Fruit fly (Drosophila melanogaster) whole organism, embryonic: ENCODE results near the gene PGRP-LA.

Source experiments
- Abd-B ChIP-seq: fragments of 200-800 bp; sonication (Bioruptor generic); optimal IDR thresholded peaks from 2 replicates; lab custom pipeline; 2018; ENCODE audit warnings: missing biosample characterization, mild to moderate bottlenecking, missing genetic modification characterization, moderate library complexity
- CG10565 ChIP-seq: fragments of 200-800 bp; sonication (Bioruptor generic); optimal IDR thresholded peaks from 3 replicates; lab custom pipeline; 2016; ENCODE audit warnings: missing biosample characterization, mild to moderate bottlenecking, missing genetic modification characterization
- CG10654 ChIP-seq: fragments of 200-800 bp; sonication (Bioruptor generic); optimal IDR thresholded peaks from 2 replicates; lab custom pipeline; 2016; ENCODE audit warnings: missing biosample characterization, missing genetic modification characterization
- CG11696 ChIP-seq: fragments of 200-800 bp; sonication (Bioruptor generic); IDR thresholded peaks from 2 replicates; pipeline ENCODE4 v1.3.6; 2022; ENCODE audit warnings: missing biosample characterization, missing genetic modification characterization
- CG12155 ChIP-seq: fragments of 200-800 bp; sonication (Bioruptor generic); optimal IDR thresholded peaks from 3 replicates; lab custom pipeline; 2016; ENCODE audit warnings: missing biosample characterization, missing genetic modification characterization
- CG12391 ChIP-seq: fragments of 200-800 bp; sonication (Bioruptor generic); optimal IDR thresholded peaks from 3 replicates; lab custom pipeline; 2018; ENCODE audit warnings: missing biosample characterization, mild to moderate bottlenecking, missing genetic modification characterization, moderate library complexity
- CG12942 ChIP-seq: fragments of 200-800 bp; sonication (Bioruptor generic); optimal IDR thresholded peaks from 3 replicates; lab custom pipeline; 2016; ENCODE audit warnings: missing biosample characterization, missing genetic modification characterization
- CG13123 ChIP-seq: fragments of 200-800 bp; sonication (Bioruptor generic); optimal IDR thresholded peaks from 2 replicates; lab custom pipeline; 2016; ENCODE audit warnings: missing biosample characterization, missing genetic modification characterization
- CG13624 ChIP-seq: fragments of 200-800 bp; sonication (Bioruptor generic); optimal IDR thresholded peaks from 2 replicates; lab custom pipeline; 2016; ENCODE audit warnings: missing biosample characterization, missing genetic modification characterization
- CG1529 ChIP-seq: fragments of 200-800 bp; sonication (Bioruptor generic); optimal IDR thresholded peaks from 3 replicates; lab custom pipeline; 2018; ENCODE audit warnings: missing biosample characterization, missing genetic modification characterization
- CG16863 ChIP-seq: fragments of 200-800 bp; sonication (Bioruptor generic); optimal IDR thresholded peaks from 3 replicates; lab custom pipeline; 2016; ENCODE audit warnings: missing biosample characterization, missing genetic modification characterization
- CG18764 ChIP-seq: fragments of 200-800 bp; sonication (Bioruptor generic); optimal IDR thresholded peaks from 3 replicates; lab custom pipeline; 2016; ENCODE audit warnings: missing biosample characterization, missing genetic modification characterization
- CG31441 ChIP-seq: fragments of 200-800 bp; sonication (Bioruptor generic); IDR thresholded peaks from 2 replicates; pipeline ENCODE4 v1.3.6; 2022; ENCODE audit warnings: missing biosample characterization, missing genetic modification characterization
- CG34376 ChIP-seq: fragments of 200-800 bp; sonication (Bioruptor generic); optimal IDR thresholded peaks from 2 replicates; lab custom pipeline; 2018; ENCODE audit warnings: missing biosample characterization, mild to moderate bottlenecking, missing genetic modification characterization
- CG4617 ChIP-seq: fragments of 200-800 bp; sonication (Bioruptor generic); optimal IDR thresholded peaks from 3 replicates; lab custom pipeline; 2016; ENCODE audit warnings: missing biosample characterization, missing genetic modification characterization, borderline replicate concordance
- CG5180 ChIP-seq: fragments of 200-800 bp; sonication (Bioruptor generic); optimal IDR thresholded peaks from 3 replicates; lab custom pipeline; 2017; ENCODE audit warnings: missing biosample characterization, missing genetic modification characterization, mild to moderate bottlenecking, moderate library complexity, missing genetic modification reagents
- CG6765 ChIP-seq: fragments of 200-800 bp; sonication (Bioruptor generic); optimal IDR thresholded peaks from 3 replicates; lab custom pipeline; 2017; ENCODE audit warnings: missing biosample characterization, mild to moderate bottlenecking, missing genetic modification characterization
- CG6791 ChIP-seq: fragments of 200-800 bp; sonication (Bioruptor generic); IDR thresholded peaks from 3 replicates; pipeline ENCODE4 v1.3.6; 2022; ENCODE audit warnings: missing biosample characterization, missing genetic modification characterization; ENCODE audit not compliant: partially characterized antibody
- CG7556 ChIP-seq: fragments of 200-800 bp; sonication (Bioruptor generic); optimal IDR thresholded peaks from 2 replicates; lab custom pipeline; 2017; ENCODE audit warnings: missing biosample characterization, mild to moderate bottlenecking, missing genetic modification characterization
- CG8478 ChIP-seq: fragments of >200 bp; optimal IDR thresholded peaks from 2 replicates; lab custom pipeline; 2018
- CG8924 ChIP-seq: fragments of 200-800 bp; optimal IDR thresholded peaks from 3 replicates; lab custom pipeline; 2019; ENCODE audit warnings: missing biosample characterization, mild to moderate bottlenecking, missing genetic modification characterization, moderate library complexity
- Doc2 ChIP-seq: fragments of 200-800 bp; sonication (Bioruptor generic); IDR thresholded peaks from 2 replicates; pipeline ENCODE4 v1.3.6; 2022; ENCODE audit warnings: missing biosample characterization, missing genetic modification characterization
- HLH3B ChIP-seq: fragments of 200-800 bp; sonication (Bioruptor generic); IDR thresholded peaks from 2 replicates; pipeline ENCODE4 v1.3.6; 2022; ENCODE audit warnings: missing biosample characterization, missing genetic modification characterization
- Hey ChIP-seq: fragments of 200-800 bp; sonication (Bioruptor generic); optimal IDR thresholded peaks from 3 replicates; lab custom pipeline; 2018; ENCODE audit warnings: missing biosample characterization, mild to moderate bottlenecking, missing genetic modification characterization
- Hmr ChIP-seq: fragments of 200-800 bp; sonication (Bioruptor generic); optimal IDR thresholded peaks from 3 replicates; lab custom pipeline; 2017; ENCODE audit warnings: mild to moderate bottlenecking, missing biosample characterization, missing genetic modification reagents, missing genetic modification characterization
- Lpt ChIP-seq: fragments of >200 bp; optimal IDR thresholded peaks from 2 replicates; lab custom pipeline; 2018; ENCODE audit warnings: missing biosample characterization, missing genetic modification characterization
- Nf-YC ChIP-seq: fragments of 200-800 bp; optimal IDR thresholded peaks from 3 replicates; lab custom pipeline; 2019; ENCODE audit warnings: missing biosample characterization, mild to moderate bottlenecking, missing genetic modification characterization, moderate library complexity
- Oaz ChIP-seq: fragments of 200-800 bp; sonication (Bioruptor generic); IDR thresholded peaks from 2 replicates; pipeline ENCODE4 v1.3.6; 2022; ENCODE audit warnings: missing biosample characterization, missing genetic modification characterization
- Ssrp ChIP-seq: fragments of 200-800 bp; sonication (Bioruptor generic); optimal IDR thresholded peaks from 2 replicates; lab custom pipeline; 2018; ENCODE audit warnings: missing biosample characterization, mild to moderate bottlenecking, missing genetic modification characterization, moderate library complexity
- Xbp1 ChIP-seq: fragments of 200-800 bp; sonication (Bioruptor generic); optimal IDR thresholded peaks from 3 replicates; lab custom pipeline; 2016; ENCODE audit warnings: missing biosample characterization, mild to moderate bottlenecking, missing genetic modification characterization
- ap ChIP-seq: fragments of 200-800 bp; sonication (Bioruptor generic); IDR thresholded peaks from 2 replicates; pipeline ENCODE4 v1.3.6; 2022; ENCODE audit warnings: missing biosample characterization, missing genetic modification characterization
- cg ChIP-seq: fragments of 200-800 bp; sonication (Bioruptor generic); optimal IDR thresholded peaks from 3 replicates; lab custom pipeline; 2019; ENCODE audit warnings: missing biosample characterization, mild to moderate bottlenecking, missing genetic modification characterization, moderate library complexity
- dati ChIP-seq: fragments of 200-800 bp; sonication (Bioruptor generic); IDR thresholded peaks from 2 replicates; pipeline ENCODE4 v1.3.6; 2022; ENCODE audit warnings: missing biosample characterization, missing genetic modification characterization
- dmrt11E ChIP-seq: fragments of 200-800 bp; sonication (Bioruptor generic); optimal IDR thresholded peaks from 3 replicates; lab custom pipeline; 2018; ENCODE audit warnings: missing biosample characterization, mild to moderate bottlenecking, missing genetic modification characterization, moderate library complexity
- fd96Cb ChIP-seq: fragments of 200-800 bp; sonication (Bioruptor generic); optimal IDR thresholded peaks from 2 replicates; lab custom pipeline; 2018; ENCODE audit warnings: missing biosample characterization, mild to moderate bottlenecking, missing genetic modification characterization, moderate library complexity
- ftz-f1 ChIP-seq: fragments of 200-800 bp; sonication (Bioruptor generic); optimal IDR thresholded peaks from 2 replicates; lab custom pipeline; 2016; ENCODE audit warnings: missing biosample characterization, missing genetic modification characterization
- gce ChIP-seq: fragments of 200-800 bp; sonication (Bioruptor generic); IDR thresholded peaks from 3 replicates; pipeline ENCODE4 v1.3.6; 2022; ENCODE audit warnings: missing biosample characterization, missing genetic modification characterization
- grn ChIP-seq: fragments of 200-800 bp; sonication (Bioruptor generic); optimal IDR thresholded peaks from 3 replicates; lab custom pipeline; 2017; ENCODE audit warnings: missing biosample characterization, missing genetic modification characterization
- gsb ChIP-seq: fragments of 200-800 bp; sonication (Bioruptor generic); IDR thresholded peaks from 2 replicates; pipeline ENCODE4 v1.3.6; 2022; ENCODE audit warnings: missing biosample characterization, missing genetic modification characterization
- oc ChIP-seq: fragments of 200-800 bp; sonication (Bioruptor generic); optimal IDR thresholded peaks from 2 replicates; lab custom pipeline; 2018; ENCODE audit warnings: missing biosample characterization, mild to moderate bottlenecking, missing genetic modification characterization, moderate library complexity
- onecut ChIP-seq: fragments of 200-800 bp; sonication (Bioruptor generic); IDR thresholded peaks from 2 replicates; pipeline ENCODE4 v1.3.6; 2022; ENCODE audit warnings: missing biosample characterization, missing genetic modification characterization
- phol ChIP-seq: fragments of 200-800 bp; sonication (Bioruptor generic); optimal IDR thresholded peaks from 3 replicates; lab custom pipeline; 2018; ENCODE audit warnings: missing biosample characterization, mild to moderate bottlenecking, missing genetic modification characterization, moderate library complexity
- prd ChIP-seq, 3 experiments: fragments of >200 bp in 2 of 3; fragments of 200-800 bp in 1 of 3; sonication (Bioruptor generic) in 1 of 3; optimal IDR thresholded peaks in 2 of 3; IDR thresholded peaks in 1 of 3; 2 replicates in 2 of 3; 3 replicates in 1 of 3; pipeline versions ENCODE4 v1.3.6 to Lab custom; 2017 to 2022; ENCODE audit warnings: missing biosample characterization in 1 of 3, missing genetic modification characterization in 1 of 3
- run ChIP-seq: fragments of 200-800 bp; sonication (Bioruptor generic); optimal IDR thresholded peaks from 3 replicates; lab custom pipeline; 2018; ENCODE audit warnings: missing biosample characterization, mild to moderate bottlenecking, missing genetic modification characterization
- scrt ChIP-seq: fragments of 200-800 bp; sonication (Bioruptor generic); optimal IDR thresholded peaks from 2 replicates; lab custom pipeline; 2018; ENCODE audit warnings: missing biosample characterization, mild to moderate bottlenecking, missing genetic modification characterization, moderate library complexity
- shn ChIP-seq: fragments of 200-800 bp; sonication (Bioruptor generic); optimal IDR thresholded peaks from 3 replicates; lab custom pipeline; 2016; ENCODE audit warnings: missing biosample characterization, missing genetic modification characterization
- slbo ChIP-seq: fragments of 200-800 bp; sonication (Bioruptor generic); IDR thresholded peaks from 2 replicates; pipeline ENCODE4 v1.3.6; 2022; ENCODE audit warnings: missing biosample characterization, missing genetic modification characterization
- tll ChIP-seq, 2 experiments: fragments of 200-800 bp in 1 of 2; fragments of >200 bp in 1 of 2; sonication (Bioruptor generic) in 1 of 2; optimal IDR thresholded peaks; 2 replicates each; lab custom pipeline; 2017 to 2019; ENCODE audit warnings: missing biosample characterization in 2 of 2, missing genetic modification characterization in 2 of 2, mild to moderate bottlenecking in 1 of 2, moderate library complexity in 1 of 2
- tna ChIP-seq: fragments of 200-800 bp; sonication (Bioruptor generic); IDR thresholded peaks from 2 replicates; pipeline ENCODE4 v1.3.6; 2022; ENCODE audit warnings: missing biosample characterization, missing genetic modification characterization; ENCODE audit not compliant: partially characterized antibody
- unc-4 ChIP-seq: fragments of 200-800 bp; sonication (Bioruptor generic); IDR thresholded peaks from 2 replicates; pipeline ENCODE4 v1.3.6; 2022; ENCODE audit warnings: missing biosample characterization, missing genetic modification characterization; ENCODE audit not compliant: partially characterized antibody
- yki ChIP-seq: fragments of >200 bp; optimal IDR thresholded peaks from 3 replicates; lab custom pipeline; 2018

The PGRP-LA gene

dm6 chr3L:9381602-9382001 lies 47.5 kb downstream of the PGRP-LA start, which contains the start of gene Hsp23 (continued):
- TF ChIP-seq tna (GFP tag; lab: Robert Waterston, UW) = no peak
- TF ChIP-seq tll (GFP tag; optimal IDR thresholded peaks at IDR 0.05; lab: Kevin White, UChicago) = no peak
- TF ChIP-seq Doc2 = no peak
- TF ChIP-seq Abd-B (GFP tag; lab: Kevin White, UChicago) = no peak
- TF ChIP-seq CG16863 (GFP tag; lab: Kevin White, UChicago) = no peak
- TF ChIP-seq Ssrp = no peak
- no peak for TF ChIP-seq CG1529 (GFP tag; lab: Kevin White, UChicago)
- TF ChIP-seq HLH3B (GFP tag; lab: Robert Waterston, UW) = no peak
- no peak for TF ChIP-seq dati
- no peak for TF ChIP-seq Lpt (GFP tag; lab: Kevin White, UChicago)
- no peak for TF ChIP-seq CG4617 (GFP tag; lab: Kevin White, UChicago)
- TF ChIP-seq unc-4 (GFP tag; lab: Robert Waterston, UW) = 0 out of 2 replicates have a peak, but pooled peaks have one; percentile 30
- no peak for TF ChIP-seq CG11696 (GFP tag; lab: Robert Waterston, UW)
- no peak for TF ChIP-seq prd (optimal IDR thresholded peaks at IDR 0.05; lab: Kevin White, UChicago)
- no peak for TF ChIP-seq prd (GFP tag; IDR thresholded peaks at IDR 0.05; lab: Robert Waterston, UW)
- TF ChIP-seq Hmr (GFP tag; lab: Kevin White, UChicago) = no peak
- TF ChIP-seq cg (GFP tag; lab: Kevin White, UChicago) = peak; percentile 84
- TF ChIP-seq CG18764 (GFP tag; lab: Kevin White, UChicago) = no peak
- TF ChIP-seq CG8924 = no peak
- TF ChIP-seq CG5180 (GFP tag; lab: Kevin White, UChicago) = no peak
- TF ChIP-seq fd96Cb = no peak
- TF ChIP-seq gsb (GFP tag; lab: Robert Waterston, UW) = no peak
- TF ChIP-seq Oaz (GFP tag; lab: Robert Waterston, UW) = no peak
- no peak for TF ChIP-seq CG12391 (tag; lab: Kevin White, UChicago)
- no peak for TF ChIP-seq CG12942 (GFP tag; lab: Kevin White, UChicago)
- no peak for TF ChIP-seq CG13123 (GFP tag; lab: Kevin White, UChicago)
- TF ChIP-seq CG34376 (GFP tag; lab: Kevin White, UChicago) = no peak
- no peak for TF ChIP-seq CG13624 (GFP tag; lab: Kevin White, UChicago)
- TF ChIP-seq CG8478 (lab: Kevin White, UChicago) = no peak
- TF ChIP-seq CG7556 (GFP tag; lab: Kevin White, UChicago) = no peak
- TF ChIP-seq dmrt11E (tag; lab: Kevin White, UChicago) = no peak
- TF ChIP-seq Nf-YC (tag; lab: Kevin White, UChicago) = peak; percentile 6
- TF ChIP-seq yki = no peak
- TF ChIP-seq CG10565 (GFP tag; lab: Kevin White, UChicago) = no peak
- no peak for TF ChIP-seq CG31441
- no peak for TF ChIP-seq CG6765 (GFP tag; lab: Kevin White, UChicago)
- TF ChIP-seq phol = no peak
- TF ChIP-seq CG10654 (GFP tag; lab: Kevin White, UChicago) = no peak
- TF ChIP-seq CG12155 (GFP tag; lab: Kevin White, UChicago) = no peak
- no peak for TF ChIP-seq gce
- no peak for TF ChIP-seq oc (tag; lab: Kevin White, UChicago)
- TF ChIP-seq scrt (GFP tag; lab: Kevin White, UChicago) = no peak
- TF ChIP-seq CG6791 (GFP tag; lab: Robert Waterston, UW) = peak; percentile 57; the same call in 2 of the 3 replicates
- TF ChIP-seq slbo (GFP tag; lab: Robert Waterston, UW) = no peak
- TF ChIP-seq run (tag; lab: Kevin White, UChicago) = no peak
- peak; percentile 29; the same call in 1 of the 2 replicates for TF ChIP-seq onecut (GFP tag; lab: Robert Waterston, UW)
- no peak for TF ChIP-seq grn (GFP tag; lab: Kevin White, UChicago)
- TF ChIP-seq Hey (tag; lab: Kevin White, UChicago) = no peak
- TF ChIP-seq Xbp1 (GFP tag; lab: Kevin White, UChicago) = no peak
- TF ChIP-seq ap (GFP tag; lab: Robert Waterston, UW) = no peak
- no peak for TF ChIP-seq ftz-f1 (GFP tag; lab: Kevin White, UChicago)
- TF ChIP-seq shn (GFP tag; lab: Kevin White, UChicago) = no peak
